Worm (Caenorhabditis elegans) whole organism, mixed stage, embryonic: ENCODE measurements around the gene fndc-1.

Source experiments
- blmp-1 ChIP-seq: fragments of 150-350 bp; optimal IDR thresholded peaks from 2 replicates; lab custom pipeline; 2014; ENCODE audit warnings: missing biosample characterization, missing genetic modification characterization
- ces-1 ChIP-seq: fragments of 150-350 bp; optimal IDR thresholded peaks from 2 replicates; lab custom pipeline; 2014; ENCODE audit warnings: missing biosample characterization, missing genetic modification reagents, missing genetic modification characterization
- drap-1 ChIP-seq: fragments of 200-800 bp; sonication (Bioruptor generic); optimal IDR thresholded peaks from 3 replicates; lab custom pipeline; 2018; ENCODE audit warnings: mild to moderate bottlenecking, missing genetic modification characterization, missing compliant biosample characterization
- elt-1 ChIP-seq: sonication (generic microtip); optimal IDR thresholded peaks from 2 replicates; lab custom pipeline; 2017; ENCODE audit warnings: missing genetic modification characterization, mild to moderate bottlenecking, missing compliant biosample characterization, antibody characterized with exemption, moderate library complexity, borderline replicate concordance; ENCODE audit not compliant: insufficient read depth
- lin-13 ChIP-seq: fragments of 150-350 bp; optimal IDR thresholded peaks from 2 replicates; lab custom pipeline; 2014; ENCODE audit warnings: missing biosample characterization, missing genetic modification characterization
- lsy-2 ChIP-seq: fragments of 150-350 bp; optimal IDR thresholded peaks from 2 replicates; lab custom pipeline; 2014; ENCODE audit warnings: missing biosample characterization, missing genetic modification characterization
- mep-1 ChIP-seq: fragments of 150-350 bp; optimal IDR thresholded peaks from 2 replicates; lab custom pipeline; 2017; ENCODE audit warnings: missing biosample characterization, missing genetic modification reagents, missing genetic modification characterization, inconsistent platforms
- mls-2 ChIP-seq: sonication (generic microtip); optimal IDR thresholded peaks from 2 replicates; lab custom pipeline; 2016; ENCODE audit warnings: mild to moderate bottlenecking, missing genetic modification characterization, moderate library complexity, missing compliant biosample characterization
- nhr-12 ChIP-seq: fragments of 150-350 bp; optimal IDR thresholded peaks from 2 replicates; lab custom pipeline; 2014; ENCODE audit warnings: missing biosample characterization, missing genetic modification characterization
- nhr-237 ChIP-seq: fragments of 150-350 bp; optimal IDR thresholded peaks from 2 replicates; lab custom pipeline; 2014; ENCODE audit warnings: missing biosample characterization, missing genetic modification characterization
- nhr-76 ChIP-seq: sonication (generic microtip); optimal IDR thresholded peaks from 2 replicates; lab custom pipeline; 2017; ENCODE audit warnings: missing biosample characterization, missing genetic modification characterization
- sptf-1 ChIP-seq: sonication (generic microtip); optimal IDR thresholded peaks from 2 replicates; lab custom pipeline; 2017; ENCODE audit warnings: mild to moderate bottlenecking, missing genetic modification characterization, moderate library complexity, missing compliant biosample characterization
- unc-39 ChIP-seq: fragments of 150-350 bp; optimal IDR thresholded peaks from 2 replicates; lab custom pipeline; 2014; ENCODE audit warnings: missing biosample characterization, missing genetic modification characterization
- unc-62 ChIP-seq: fragments of 150-350 bp; optimal IDR thresholded peaks from 2 replicates; lab custom pipeline; 2014; ENCODE audit warnings: missing biosample characterization, missing genetic modification reagents, missing genetic modification characterization

- TF ChIP-seq nhr-76 (tag; lab: Kevin White, UChicago) (no peak), lin-13 (tag; lab: Kevin White, UChicago) (no peak), blmp-1 (tag; lab: Kevin White, UChicago) (no peak), unc-39 (tag; lab: Kevin White, UChicago) (no peak), elt-1 (tag; lab: Kevin White, UChicago) (no peak), lsy-2 (tag; lab: Kevin White, UChicago) (no peak), sptf-1 (no peak), mls-2 (tag; lab: Kevin White, UChicago) (no peak), unc-62 (GFP tag; lab: Kevin White, UChicago) (no peak), nhr-12 (tag; lab: Kevin White, UChicago) (no peak), nhr-237 (tag; lab: Kevin White, UChicago) (no peak), ces-1 (GFP tag; lab: Kevin White, UChicago) (no peak), mep-1 (no peak), drap-1 (GFP tag; lab: Kevin White, UChicago) (no peak)
These were observed 22.6 kb upstream of the fndc-1 start for ce11 chrII:11259766-11260165.
